Fruit fly (Drosophila melanogaster) whole organism, embryonic: ENCODE data around the gene CRIF.

ENCODE experiments used
- Ada2b ChIP-seq: fragments of 200-800 bp; sonication (Bioruptor generic); IDR thresholded peaks from 2 replicates; pipeline ENCODE4 v1.3.6; 2022; ENCODE audit warnings: missing biosample characterization, missing genetic modification characterization
- Awh ChIP-seq: fragments of 200-800 bp; sonication (Bioruptor generic); IDR thresholded peaks from 2 replicates; pipeline ENCODE4, ENCODE4 v1.3.6; 2022; ENCODE audit warnings: missing biosample characterization, missing genetic modification characterization
- B-H1 ChIP-seq: fragments of 200-800 bp; sonication (Bioruptor generic); IDR thresholded peaks from 3 replicates; pipeline ENCODE4 v1.3.6; 2022; ENCODE audit warnings: missing biosample characterization, missing genetic modification characterization
- BEAF-32 ChIP-seq: fragments of 200-800 bp; sonication (Bioruptor generic); optimal IDR thresholded peaks from 3 replicates; lab custom pipeline; 2017; ENCODE audit warnings: missing biosample characterization, missing genetic modification characterization, mild to moderate bottlenecking, moderate library complexity, missing genetic modification reagents
- Blimp-1 ChIP-seq: fragments of 200-800 bp; sonication (Bioruptor generic); optimal IDR thresholded peaks from 3 replicates; lab custom pipeline; 2018; ENCODE audit warnings: missing biosample characterization, missing genetic modification characterization, mild to moderate bottlenecking, moderate library complexity, missing genetic modification reagents
- CG10366 ChIP-seq: fragments of 200-800 bp; sonication (Bioruptor generic); IDR thresholded peaks from 2 replicates; pipeline ENCODE4 v1.3.6; 2022; ENCODE audit warnings: missing biosample characterization, missing genetic modification characterization
- CG10565 ChIP-seq: fragments of 200-800 bp; sonication (Bioruptor generic); optimal IDR thresholded peaks from 3 replicates; lab custom pipeline; 2016; ENCODE audit warnings: missing biosample characterization, mild to moderate bottlenecking, missing genetic modification characterization
- CG11085 ChIP-seq: fragments of 200-800 bp; sonication (Bioruptor generic); IDR thresholded peaks from 2 replicates; pipeline ENCODE4 v1.3.6; 2022; ENCODE audit warnings: missing biosample characterization, missing genetic modification characterization
- CG11696 ChIP-seq: fragments of 200-800 bp; sonication (Bioruptor generic); IDR thresholded peaks from 2 replicates; pipeline ENCODE4 v1.3.6; 2022; ENCODE audit warnings: missing biosample characterization, missing genetic modification characterization
- CG12155 ChIP-seq: fragments of 200-800 bp; sonication (Bioruptor generic); optimal IDR thresholded peaks from 3 replicates; lab custom pipeline; 2016; ENCODE audit warnings: missing biosample characterization, missing genetic modification characterization
- CG12391 ChIP-seq: fragments of 200-800 bp; sonication (Bioruptor generic); optimal IDR thresholded peaks from 3 replicates; lab custom pipeline; 2018; ENCODE audit warnings: missing biosample characterization, mild to moderate bottlenecking, missing genetic modification characterization, moderate library complexity
- CG12942 ChIP-seq: fragments of 200-800 bp; sonication (Bioruptor generic); optimal IDR thresholded peaks from 3 replicates; lab custom pipeline; 2016; ENCODE audit warnings: missing biosample characterization, missing genetic modification characterization
- CG14014 ChIP-seq: fragments of 200-800 bp; sonication (Bioruptor generic); IDR thresholded peaks from 2 replicates; pipeline ENCODE4 v1.3.6; 2022; ENCODE audit warnings: missing biosample characterization, missing genetic modification characterization
- CG18476 ChIP-seq: fragments of 200-800 bp; sonication (Bioruptor generic); optimal IDR thresholded peaks from 2 replicates; lab custom pipeline; 2016; ENCODE audit warnings: missing biosample characterization, mild to moderate bottlenecking, missing genetic modification characterization
- CG18619 ChIP-seq: fragments of 200-800 bp; sonication (Bioruptor generic); optimal IDR thresholded peaks from 3 replicates; lab custom pipeline; 2017; ENCODE audit warnings: missing biosample characterization, mild to moderate bottlenecking, missing genetic modification characterization
- CG18764 ChIP-seq: fragments of 200-800 bp; sonication (Bioruptor generic); optimal IDR thresholded peaks from 3 replicates; lab custom pipeline; 2016; ENCODE audit warnings: missing biosample characterization, missing genetic modification characterization
- CG4424 ChIP-seq: fragments of 200-800 bp; sonication (Bioruptor generic); optimal IDR thresholded peaks from 3 replicates; lab custom pipeline; 2016; ENCODE audit warnings: missing biosample characterization, missing genetic modification characterization
- D ChIP-seq, 2 experiments: fragments of 200-800 bp in 1 of 2; fragments of >200 bp in 1 of 2; sonication (Bioruptor generic) in 1 of 2; optimal IDR thresholded peaks; 2 replicates in 1 of 2; 3 replicates in 1 of 2; lab custom pipeline; 2017; ENCODE audit warnings: mild to moderate bottlenecking in 1 of 2, missing biosample characterization in 1 of 2, missing genetic modification characterization in 1 of 2, missing genetic modification reagents in 1 of 2
- Doc3 ChIP-seq: fragments of 200-800 bp; sonication (Bioruptor generic); IDR thresholded peaks from 3 replicates; pipeline ENCODE4 v1.3.6; 2022; ENCODE audit warnings: missing biosample characterization, missing genetic modification characterization; ENCODE audit not compliant: partially characterized antibody
- Dp ChIP-seq: fragments of 200-800 bp; sonication (Bioruptor generic); optimal IDR thresholded peaks from 2 replicates; lab custom pipeline; 2018; ENCODE audit warnings: missing biosample characterization, mild to moderate bottlenecking, missing genetic modification characterization, moderate library complexity
- Eip74EF ChIP-seq, 2 experiments: fragments of 200-800 bp in 1 of 2; fragments of >200 bp in 1 of 2; sonication (Bioruptor generic) in 1 of 2; optimal IDR thresholded peaks; 2 replicates each; lab custom pipeline; 2017 to 2019; ENCODE audit warnings: missing biosample characterization in 2 of 2, missing genetic modification characterization in 2 of 2, mild to moderate bottlenecking in 1 of 2, moderate library complexity in 1 of 2
- Ets97D ChIP-seq: fragments of 200-800 bp; sonication (Bioruptor generic); optimal IDR thresholded peaks from 3 replicates; lab custom pipeline; 2016; ENCODE audit warnings: missing biosample characterization, missing genetic modification characterization
- Hmr ChIP-seq: fragments of 200-800 bp; sonication (Bioruptor generic); optimal IDR thresholded peaks from 3 replicates; lab custom pipeline; 2017; ENCODE audit warnings: mild to moderate bottlenecking, missing biosample characterization, missing genetic modification reagents, missing genetic modification characterization
- Lim3 ChIP-seq: fragments of 200-800 bp; sonication (Bioruptor generic); IDR thresholded peaks from 2 replicates; pipeline ENCODE4 v1.3.6; 2022; ENCODE audit warnings: missing biosample characterization, missing genetic modification characterization
- MTF-1 ChIP-seq: fragments of 200-800 bp; sonication (Bioruptor generic); optimal IDR thresholded peaks from 2 replicates; lab custom pipeline; 2018; ENCODE audit warnings: missing biosample characterization, mild to moderate bottlenecking, missing genetic modification characterization, borderline replicate concordance
- NC2α ChIP-seq: fragments of 200-800 bp; sonication (Bioruptor generic); optimal IDR thresholded peaks from 2 replicates; lab custom pipeline; 2016; ENCODE audit warnings: missing biosample characterization, missing genetic modification characterization
- Nf-YB ChIP-seq: fragments of 200-800 bp; sonication (Bioruptor generic); optimal IDR thresholded peaks from 3 replicates; lab custom pipeline; 2019; ENCODE audit warnings: missing biosample characterization, mild to moderate bottlenecking, missing genetic modification characterization, moderate library complexity
- Scr ChIP-seq: fragments of 200-800 bp; sonication (Bioruptor generic); IDR thresholded peaks from 2 replicates; pipeline ENCODE4 v1.3.6; 2022; ENCODE audit warnings: missing biosample characterization, missing genetic modification characterization; ENCODE audit not compliant: partially characterized antibody
- Ssrp ChIP-seq: fragments of 200-800 bp; sonication (Bioruptor generic); optimal IDR thresholded peaks from 2 replicates; lab custom pipeline; 2018; ENCODE audit warnings: missing biosample characterization, mild to moderate bottlenecking, missing genetic modification characterization, moderate library complexity
- Trl ChIP-seq, 3 experiments: fragments of >200 bp in 2 of 3; fragments of 200-800 bp in 1 of 3; sonication (Bioruptor generic) in 1 of 3; optimal IDR thresholded peaks; 2 replicates in 1 of 3; 3 replicates in 2 of 3; lab custom pipeline; 2016 to 2017; ENCODE audit warnings: missing biosample characterization in 1 of 3, missing genetic modification characterization in 1 of 3
- Xrp1 ChIP-seq: fragments of 200-800 bp; sonication (Bioruptor generic); IDR thresholded peaks from 2 replicates; pipeline ENCODE4 v1.3.6; 2022; ENCODE audit warnings: missing biosample characterization, missing genetic modification characterization
- al ChIP-seq: fragments of 200-800 bp; sonication (Bioruptor generic); IDR thresholded peaks from 2 replicates; pipeline ENCODE4 v1.3.6; 2022; ENCODE audit warnings: missing biosample characterization, missing genetic modification characterization
- bab2 ChIP-seq: fragments of 200-800 bp; sonication (Bioruptor generic); optimal IDR thresholded peaks from 2 replicates; lab custom pipeline; 2016; ENCODE audit warnings: missing biosample characterization, missing genetic modification characterization
- bsh ChIP-seq, 2 experiments: fragments of 200-800 bp; sonication (Bioruptor generic); optimal IDR thresholded peaks; 2 replicates each; lab custom pipeline; 2017 to 2018; ENCODE audit warnings: mild to moderate bottlenecking in 2 of 2, missing biosample characterization in 2 of 2, missing genetic modification characterization in 2 of 2, moderate library complexity in 1 of 2
- cas ChIP-seq: fragments of 200-800 bp; sonication (Bioruptor generic); IDR thresholded peaks from 2 replicates; pipeline ENCODE4 v1.3.6; 2022; ENCODE audit warnings: missing biosample characterization, missing genetic modification characterization
- caup ChIP-seq: fragments of 200-800 bp; sonication (Bioruptor generic); optimal IDR thresholded peaks from 3 replicates; lab custom pipeline; 2017; ENCODE audit warnings: missing biosample characterization, mild to moderate bottlenecking, missing genetic modification characterization, moderate library complexity; ENCODE audit not compliant: severe bottlenecking
- dysf ChIP-seq: fragments of 200-800 bp; sonication (Bioruptor generic); IDR thresholded peaks from 3 replicates; pipeline ENCODE4 v1.3.6; 2022; ENCODE audit warnings: missing biosample characterization, missing genetic modification characterization
- fd96Cb ChIP-seq: fragments of 200-800 bp; sonication (Bioruptor generic); optimal IDR thresholded peaks from 2 replicates; lab custom pipeline; 2018; ENCODE audit warnings: missing biosample characterization, mild to moderate bottlenecking, missing genetic modification characterization, moderate library complexity
- gro ChIP-seq: fragments of 200-800 bp; sonication (Bioruptor generic); optimal IDR thresholded peaks from 2 replicates; lab custom pipeline; 2016; ENCODE audit warnings: missing biosample characterization, missing genetic modification characterization
- hkb ChIP-seq, 2 experiments: fragments of 200-800 bp in 1 of 2; fragments of >200 bp in 1 of 2; sonication (Bioruptor generic) in 1 of 2; IDR thresholded peaks in 1 of 2; optimal IDR thresholded peaks in 1 of 2; 2 replicates each; pipeline versions ENCODE4 v1.3.6 to Lab custom; 2017 to 2022; ENCODE audit warnings: missing biosample characterization in 1 of 2, missing genetic modification characterization in 1 of 2
- lbe ChIP-seq: fragments of 200-800 bp; sonication (Bioruptor generic); optimal IDR thresholded peaks from 2 replicates; lab custom pipeline; 2016; ENCODE audit warnings: missing biosample characterization, mild to moderate bottlenecking, missing genetic modification characterization
- mirr ChIP-seq: fragments of 200-800 bp; sonication (Bioruptor generic); optimal IDR thresholded peaks from 3 replicates; lab custom pipeline; 2018; ENCODE audit warnings: missing biosample characterization, mild to moderate bottlenecking, missing genetic modification characterization
- onecut ChIP-seq: fragments of 200-800 bp; sonication (Bioruptor generic); IDR thresholded peaks from 2 replicates; pipeline ENCODE4 v1.3.6; 2022; ENCODE audit warnings: missing biosample characterization, missing genetic modification characterization
- pum ChIP-seq: fragments of 200-800 bp; sonication (Bioruptor generic); optimal IDR thresholded peaks from 2 replicates; lab custom pipeline; 2016; ENCODE audit warnings: missing biosample characterization, missing genetic modification characterization
- ro ChIP-seq: fragments of 200-800 bp; sonication (Bioruptor generic); IDR thresholded peaks from 2 replicates; pipeline ENCODE4 v1.3.6; 2022; ENCODE audit warnings: missing biosample characterization, missing genetic modification characterization
- sc ChIP-seq, 3 experiments: fragments of >200 bp in 2 of 3; fragments of 200-800 bp in 1 of 3; sonication (Bioruptor generic) in 1 of 3; optimal IDR thresholded peaks; 2 replicates in 2 of 3; 3 replicates in 1 of 3; lab custom pipeline; 2017; ENCODE audit warnings: mild to moderate bottlenecking in 1 of 3, missing biosample characterization in 1 of 3, missing genetic modification characterization in 1 of 3, missing genetic modification reagents in 1 of 3
- trh ChIP-seq: fragments of 200-800 bp; sonication (Bioruptor generic); optimal IDR thresholded peaks from 2 replicates; lab custom pipeline; 2016; ENCODE audit warnings: missing biosample characterization, missing genetic modification characterization

CRIF gene

DNA sequence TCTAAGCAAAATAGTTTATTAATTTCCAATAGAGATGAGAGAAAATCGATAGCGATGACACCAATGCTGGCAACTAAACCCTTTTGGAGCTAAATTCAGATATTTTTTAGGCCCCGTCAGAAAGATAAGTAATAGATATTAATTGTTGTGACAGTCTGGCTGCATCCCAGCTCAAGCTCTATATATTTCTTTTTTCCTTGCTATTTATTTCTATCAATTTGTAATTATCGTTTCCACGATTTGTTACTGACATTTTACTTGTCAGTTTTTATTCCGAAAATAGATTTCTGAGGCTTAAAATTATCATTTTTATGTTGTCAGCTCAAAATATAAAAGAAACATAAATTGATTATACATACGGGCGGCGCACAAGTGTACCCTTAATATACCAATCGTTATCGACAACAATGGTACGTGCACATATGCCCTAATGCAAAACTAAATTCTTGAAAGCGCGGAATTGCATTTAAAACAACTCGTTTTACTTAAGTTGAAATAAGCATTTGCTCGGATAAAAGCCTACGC, at the start of gene CRIF, which contains the start of gene SMC5 (continued):
- TF ChIP-seq Eip74EF (GFP tag; optimal IDR thresholded peaks at IDR 0.05; lab: Kevin White, UChicago): no peak
- peak; percentile 46 for TF ChIP-seq Scr (GFP tag; lab: Robert Waterston, UW)
- no peak for TF ChIP-seq cas (GFP tag; lab: Robert Waterston, UW)
- TF ChIP-seq BEAF-32 (GFP tag; lab: Kevin White, UChicago): peak; percentile 57
- no peak for TF ChIP-seq Lim3 (GFP tag; lab: Robert Waterston, UW)
- TF ChIP-seq bsh (GFP tag; optimal IDR thresholded peaks at IDR 0.05; lab: Kevin White, UChicago): peak in 1 of 2 experiments; percentile 54
- TF ChIP-seq Awh (GFP tag; lab: Robert Waterston, UW): no peak; the same call in 1 of the 2 replicates
- TF ChIP-seq CG18764 (GFP tag; lab: Kevin White, UChicago): peak; percentile 99
- TF ChIP-seq Doc3 (GFP tag; lab: Robert Waterston, UW): no peak
- TF ChIP-seq Blimp-1 (GFP tag; lab: Kevin White, UChicago): no peak
- peak; percentile 62 for TF ChIP-seq CG12942
- no peak for TF ChIP-seq ro (GFP tag; lab: Robert Waterston, UW)
- TF ChIP-seq onecut: no peak; the same call in none of the 2 replicates
- TF ChIP-seq lbe (GFP tag; lab: Kevin White, UChicago): no peak
- TF ChIP-seq Xrp1 (GFP tag; lab: Robert Waterston, UW): peak; percentile 48; the same call in 1 of the 2 replicates
- peak; percentile 73 for TF ChIP-seq Ssrp (tag; lab: Kevin White, UChicago)
- no peak for TF ChIP-seq CG11696
- peak; percentile 22 for TF ChIP-seq caup (GFP tag; lab: Kevin White, UChicago)
- no peak for TF ChIP-seq NC2α (GFP tag; lab: Kevin White, UChicago)
- TF ChIP-seq al (GFP tag; lab: Robert Waterston, UW): peak; percentile 32
- peak; percentile 70 for TF ChIP-seq CG12155 (GFP tag; lab: Kevin White, UChicago)
- peak; percentile 80 for TF ChIP-seq CG12391 (tag; lab: Kevin White, UChicago)
- peak; percentile 49; the same call in 1 of the 3 replicates for TF ChIP-seq B-H1 (GFP tag; lab: Robert Waterston, UW)
- TF ChIP-seq Hmr (GFP tag; lab: Kevin White, UChicago): no peak
- TF ChIP-seq CG10565 (GFP tag; lab: Kevin White, UChicago): no peak
- TF ChIP-seq D (optimal IDR thresholded peaks at IDR 0.05; lab: Kevin White, UChicago): no peak
- TF ChIP-seq D (GFP tag; optimal IDR thresholded peaks at IDR 0.05; lab: Kevin White, UChicago): peak; percentile 26
- peak; percentile 56 for TF ChIP-seq gro (GFP tag; lab: Kevin White, UChicago)
- TF ChIP-seq Ada2b: peak; percentile 44
- TF ChIP-seq CG14014: peak; percentile 52; the same call in 1 of the 2 replicates
- TF ChIP-seq CG18619 (GFP tag; lab: Kevin White, UChicago): peak; percentile 60
- TF ChIP-seq CG4424 (GFP tag; lab: Kevin White, UChicago): peak; percentile 68
- TF ChIP-seq CG18476 (GFP tag; lab: Kevin White, UChicago): peak; percentile 56
- TF ChIP-seq CG10366 (GFP tag; lab: Robert Waterston, UW): no peak
- TF ChIP-seq trh: no peak
- no peak for TF ChIP-seq Trl (optimal IDR thresholded peaks at IDR 0.05; lab: Kevin White, UChicago)
- TF ChIP-seq Trl (GFP tag; optimal IDR thresholded peaks at IDR 0.05; lab: Kevin White, UChicago): peak; percentile 67
- TF ChIP-seq sc (optimal IDR thresholded peaks at IDR 0.05; lab: Kevin White, UChicago): no peak
- peak; percentile 26 for TF ChIP-seq sc (GFP tag; optimal IDR thresholded peaks at IDR 0.05; lab: Kevin White, UChicago)
- no peak for TF ChIP-seq MTF-1
- no peak for TF ChIP-seq CG11085
- peak; percentile 52 for TF ChIP-seq Ets97D (GFP tag; lab: Kevin White, UChicago)
- TF ChIP-seq bab2: peak; percentile 71
- peak; percentile 52; the same call in 1 of the 3 replicates for TF ChIP-seq dysf (GFP tag; lab: Robert Waterston, UW)
- no peak for TF ChIP-seq mirr (GFP tag; lab: Kevin White, UChicago)
- TF ChIP-seq Nf-YB (GFP tag; lab: Kevin White, UChicago): peak; percentile 24
- peak; percentile 57 for TF ChIP-seq Dp (GFP tag; lab: Kevin White, UChicago)
- peak; percentile 51 for TF ChIP-seq fd96Cb (tag; lab: Kevin White, UChicago)
- TF ChIP-seq pum: peak; percentile 50
- TF ChIP-seq hkb (optimal IDR thresholded peaks at IDR 0.05; lab: Kevin White, UChicago): no peak
- TF ChIP-seq hkb (GFP tag; IDR thresholded peaks at IDR 0.05; lab: Robert Waterston, UW): 0 out of 2 replicates have a peak, but pooled peaks have one; percentile 21
